Fruit fly (Drosophila melanogaster): ENCODE results near the gene CG42464.
A peak's percentile ranks its signal among the peaks of the same experiment; 100 is the strongest.

The CG42464 gene

DNA sequence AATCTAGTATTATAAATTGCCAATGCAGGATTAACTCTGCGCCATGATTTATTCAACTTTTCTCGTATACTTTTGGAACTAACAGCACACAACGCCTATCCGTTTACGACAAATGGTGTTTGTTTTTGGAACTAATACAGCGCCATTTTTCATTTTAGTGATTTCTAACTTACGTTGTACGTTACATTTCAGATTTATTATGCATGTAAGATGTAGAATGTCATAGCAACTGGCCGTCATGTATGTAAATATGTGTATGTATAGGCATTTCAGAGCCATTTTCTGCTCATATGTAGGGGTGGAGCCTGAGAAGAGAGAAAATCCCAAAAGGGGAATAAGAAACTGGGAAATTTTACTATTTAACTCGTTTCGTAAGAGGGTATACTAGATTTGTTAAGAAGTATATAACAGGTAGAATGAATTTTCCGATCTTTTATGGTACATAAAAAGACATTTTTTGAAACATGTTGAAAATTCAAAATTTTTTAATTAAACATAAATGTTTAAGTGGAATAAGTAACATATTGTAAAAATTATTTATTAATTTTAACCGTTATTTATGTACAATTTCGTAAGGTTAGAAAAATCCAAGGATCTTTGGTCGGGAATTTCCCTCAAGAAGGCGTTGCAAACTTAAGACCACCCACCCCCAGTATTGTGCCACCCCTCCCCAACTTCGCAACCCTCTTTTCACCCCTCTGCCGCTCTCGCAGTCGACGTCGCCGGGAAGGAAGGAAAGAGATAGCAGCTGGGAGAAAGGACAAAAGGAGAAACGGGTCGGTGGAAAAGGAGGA, 41.7 kb upstream of the CG42464 start (continued):
- TF ChIP-seq CG12155 (GFP tag; optimal IDR thresholded peaks at IDR 0.05): peak; percentile 35
- TF ChIP-seq trem (tag; optimal IDR thresholded peaks at IDR 0.05): peak; percentile 47
- peak; percentile 90 for TF ChIP-seq Adf1 (GFP tag; IDR thresholded peaks at IDR 0.05)
- TF ChIP-seq Asciz (GFP tag; optimal IDR thresholded peaks at IDR 0.05): peak; percentile 8
- TF ChIP-seq CG33213 (GFP tag; optimal IDR thresholded peaks at IDR 0.05): peak; percentile 86
- peak; percentile 66 for TF ChIP-seq bab2 (GFP tag; optimal IDR thresholded peaks at IDR 0.05)
- peak; percentile 79 for TF ChIP-seq nmo (GFP tag; optimal IDR thresholded peaks at IDR 0.05)
- no peak for TF ChIP-seq Eip74EF (GFP tag; optimal IDR thresholded peaks at IDR 0.05)
- TF ChIP-seq CkIIα-i1 (GFP tag; IDR thresholded peaks at IDR 0.05): no peak
- TF ChIP-seq CG8359 (GFP tag; optimal IDR thresholded peaks at IDR 0.05; ENCODE audit: borderline replicate concordance): no peak
- peak; percentile 64 for TF ChIP-seq Ets97D (GFP tag; optimal IDR thresholded peaks at IDR 0.05)
- TF ChIP-seq Ravus (GFP tag; IDR thresholded peaks at IDR 0.05): no peak
- TF ChIP-seq Elba2 (GFP tag; optimal IDR thresholded peaks at IDR 0.05): peak; percentile 34
- peak; percentile 11 for TF ChIP-seq run (tag; optimal IDR thresholded peaks at IDR 0.05)
- peak; percentile 35 for TF ChIP-seq Dad (GFP tag; optimal IDR thresholded peaks at IDR 0.05)
- peak; percentile 6 for TF ChIP-seq CHES-1-like (GFP tag; optimal IDR thresholded peaks at IDR 0.05)
- peak; percentile 55 for TF ChIP-seq lmd (GFP tag; IDR thresholded peaks at IDR 0.05)
- TF ChIP-seq Nf-YC (tag; optimal IDR thresholded peaks at IDR 0.05): peak; percentile 85
- TF ChIP-seq ash1 (GFP tag; optimal IDR thresholded peaks at IDR 0.05): no peak
- TF ChIP-seq lilli (GFP tag; optimal IDR thresholded peaks at IDR 0.05): peak; percentile 32
- peak; percentile 50 for TF ChIP-seq bcd (GFP tag; optimal IDR thresholded peaks at IDR 0.05)
- peak; percentile 52 for TF ChIP-seq CG2120 (GFP tag; optimal IDR thresholded peaks at IDR 0.05)
- peak; percentile 53 for TF ChIP-seq Ptx1 (GFP tag; IDR thresholded peaks at IDR 0.05)
- TF ChIP-seq zfh1 (GFP tag; IDR thresholded peaks at IDR 0.05): peak; percentile 46; the same call in 2 of the 3 replicates
- TF ChIP-seq MTF-1 (GFP tag; optimal IDR thresholded peaks at IDR 0.05; ENCODE audit: borderline replicate concordance): peak; percentile 26
- TF ChIP-seq CG13287 (GFP tag; IDR thresholded peaks at IDR 0.05; ENCODE audit: partially characterized antibody): peak; percentile 51
- TF ChIP-seq wor (GFP tag; IDR thresholded peaks at IDR 0.05): no peak
- peak; percentile 57; the same call in 1 of the 4 replicates for TF ChIP-seq chinmo (GFP tag; IDR thresholded peaks at IDR 0.05; ENCODE audit: partially characterized antibody)
- peak; percentile 62 for TF ChIP-seq CG1024 (GFP tag; IDR thresholded peaks at IDR 0.05)
- TF ChIP-seq CG16813 (GFP tag; IDR thresholded peaks at IDR 0.05; ENCODE audit: partially characterized antibody): peak; percentile 62
- TF ChIP-seq gro (GFP tag; optimal IDR thresholded peaks at IDR 0.05): peak; percentile 14
- peak; percentile 58 for TF ChIP-seq CoRest (tag; optimal IDR thresholded peaks at IDR 0.05)
- 0 out of 2 replicates have a peak, but pooled peaks have one; percentile 35 for TF ChIP-seq CG14014 (GFP tag; IDR thresholded peaks at IDR 0.05)
- TF ChIP-seq Sry-δ (GFP tag; optimal IDR thresholded peaks at IDR 0.05): peak; percentile 50
- peak; percentile 86 for TF ChIP-seq Nf-YB (GFP tag; optimal IDR thresholded peaks at IDR 0.05)
- peak; percentile 38 for TF ChIP-seq oc (tag; optimal IDR thresholded peaks at IDR 0.05)
- TF ChIP-seq CG1603 (tag; optimal IDR thresholded peaks at IDR 0.05): peak; percentile 48
- peak; percentile 50 for TF ChIP-seq cg (GFP tag; optimal IDR thresholded peaks at IDR 0.05)
- TF ChIP-seq sens (GFP tag): peak; percentile 95
- peak; percentile 81 for TF ChIP-seq zen (tag; optimal IDR thresholded peaks at IDR 0.05)
- no peak for TF ChIP-seq schlank (tag; optimal IDR thresholded peaks at IDR 0.05)
- peak; percentile 52 for TF ChIP-seq CG9876 (GFP tag; optimal IDR thresholded peaks at IDR 0.05)
- peak; percentile 48 for TF ChIP-seq CG18599 (GFP tag; optimal IDR thresholded peaks at IDR 0.05)
- peak; percentile 36 for TF ChIP-seq CG18764 (GFP tag; optimal IDR thresholded peaks at IDR 0.05)
- TF ChIP-seq HLH54F (GFP tag; optimal IDR thresholded peaks at IDR 0.05): peak; percentile 29
- peak; percentile 69 for TF ChIP-seq CG10321 (GFP tag; IDR thresholded peaks at IDR 0.05)
- TF ChIP-seq Dbx (GFP tag; IDR thresholded peaks at IDR 0.05): peak; percentile 81
- peak; percentile 69 for TF ChIP-seq stwl (tag; optimal IDR thresholded peaks at IDR 0.05)

All from whole organism, embryonic.